Fruit fly (Drosophila melanogaster) whole organism, wandering third instar larva: ENCODE data around the gene Rpt5.

Experiments
- Abd-B ChIP-seq: fragments of >200 bp; optimal IDR thresholded peaks from 2 replicates; lab custom pipeline; 2017; ENCODE audit warnings: missing biosample characterization, missing genetic modification characterization
- CG32264 ChIP-seq: fragments of 200-800 bp; sonication (Bioruptor generic); optimal IDR thresholded peaks from 2 replicates; lab custom pipeline; 2016; ENCODE audit warnings: missing biosample characterization, missing genetic modification characterization
- CG9705 ChIP-seq: fragments of 200-800 bp; sonication (Bioruptor generic); optimal IDR thresholded peaks from 2 replicates; lab custom pipeline; 2018; ENCODE audit warnings: missing biosample characterization, mild to moderate bottlenecking, missing genetic modification characterization
- CrebA ChIP-seq: fragments of 200-800 bp; sonication (Bioruptor generic); optimal IDR thresholded peaks from 2 replicates; lab custom pipeline; 2016; ENCODE audit warnings: missing biosample characterization, mild to moderate bottlenecking, missing genetic modification characterization, borderline replicate concordance
- Dif ChIP-seq: fragments of 200-275, 200-300 bp; sonication (Bioruptor generic); optimal IDR thresholded peaks from 2 replicates; lab custom pipeline; 2018; ENCODE audit warnings: missing biosample characterization, missing genetic modification characterization; ENCODE audit not compliant: partially characterized antibody
- GATAd ChIP-seq: sonication (Bioruptor generic); optimal IDR thresholded peaks from 2 replicates; lab custom pipeline; 2016; ENCODE audit warnings: missing biosample characterization, missing genetic modification characterization
- HLH106 ChIP-seq: fragments of 200-800 bp; optimal IDR thresholded peaks from 3 replicates; lab custom pipeline; 2019; ENCODE audit warnings: missing biosample characterization, mild to moderate bottlenecking, missing genetic modification characterization, moderate library complexity
- Hnf4 ChIP-seq: fragments of 200-800 bp; sonication (Bioruptor generic); optimal IDR thresholded peaks from 2 replicates; lab custom pipeline; 2016; ENCODE audit warnings: missing biosample characterization, mild to moderate bottlenecking, missing genetic modification characterization
- Hr78 ChIP-seq: fragments of >200 bp; optimal IDR thresholded peaks from 2 replicates; lab custom pipeline; 2017; ENCODE audit warnings: missing biosample characterization, missing genetic modification characterization
- Hr83 ChIP-seq: fragments of 200-300 bp; sonication (Bioruptor generic); optimal IDR thresholded peaks from 2 replicates; lab custom pipeline; 2016; ENCODE audit warnings: missing biosample characterization, mild to moderate bottlenecking, missing genetic modification characterization, moderate library complexity; ENCODE audit not compliant: poor library complexity, severe bottlenecking
- Jra ChIP-seq: sonication (Bioruptor generic); optimal IDR thresholded peaks from 2 replicates; lab custom pipeline; 2016; ENCODE audit warnings: missing biosample characterization, missing genetic modification characterization
- Mio ChIP-seq: sonication (Bioruptor generic); optimal IDR thresholded peaks from 2 replicates; lab custom pipeline; 2016; ENCODE audit warnings: missing biosample characterization, missing genetic modification characterization
- Myc ChIP-seq: fragments of >200 bp; optimal IDR thresholded peaks from 2 replicates; lab custom pipeline; 2017
- OdsH ChIP-seq: fragments of 200-800 bp; sonication (Bioruptor generic); optimal IDR thresholded peaks from 2 replicates; lab custom pipeline; 2016; ENCODE audit warnings: missing biosample characterization, mild to moderate bottlenecking, missing genetic modification characterization
- Rel ChIP-seq, 2 experiments: fragments of 200-800 bp; sonication (Bioruptor generic) in 1 of 2; optimal IDR thresholded peaks; 2 replicates in 1 of 2; 3 replicates in 1 of 2; lab custom pipeline; 2016 to 2019; ENCODE audit warnings: mild to moderate bottlenecking in 2 of 2, missing biosample characterization in 2 of 2, missing genetic modification characterization in 2 of 2, moderate library complexity in 1 of 2
- Vsx2 ChIP-seq: fragments of 200-300, 225-300 bp; sonication (Bioruptor generic); optimal IDR thresholded peaks from 2 replicates; lab custom pipeline; 2018; ENCODE audit warnings: missing biosample characterization, missing genetic modification characterization; ENCODE audit not compliant: partially characterized antibody
- br ChIP-seq: fragments of 200-800 bp; sonication (Bioruptor generic); optimal IDR thresholded peaks from 2 replicates; lab custom pipeline; 2016; ENCODE audit warnings: missing biosample characterization, missing genetic modification characterization
- brk ChIP-seq: fragments of 200-800 bp; sonication (Bioruptor generic); optimal IDR thresholded peaks from 2 replicates; lab custom pipeline; 2016; ENCODE audit warnings: missing biosample characterization, mild to moderate bottlenecking, missing genetic modification characterization
- dl ChIP-seq, 2 experiments: fragments of 175-275, 200-275 bp in 1 of 2; fragments of 200-275 bp in 1 of 2; sonication (Bioruptor generic); optimal IDR thresholded peaks; lab custom pipeline; 2018; ENCODE audit warnings: mild to moderate bottlenecking in 2 of 2, missing biosample characterization in 2 of 2, missing genetic modification characterization in 2 of 2, moderate library complexity in 2 of 2; ENCODE audit not compliant: partially characterized antibody in 2 of 2, insufficient read depth in 1 of 2
- dmrt93B ChIP-seq: fragments of 200-800 bp; sonication (Bioruptor generic); optimal IDR thresholded peaks from 2 replicates; lab custom pipeline; 2018; ENCODE audit warnings: missing biosample characterization, mild to moderate bottlenecking, missing genetic modification characterization
- dsf ChIP-seq: sonication (Bioruptor generic); optimal IDR thresholded peaks from 2 replicates; lab custom pipeline; 2016; ENCODE audit warnings: missing biosample characterization, missing genetic modification characterization, borderline replicate concordance
- fru ChIP-seq: fragments of 200-800 bp; sonication (Bioruptor generic); optimal IDR thresholded peaks from 3 replicates; lab custom pipeline; 2016; ENCODE audit warnings: missing biosample characterization, mild to moderate bottlenecking, missing genetic modification characterization
- pan ChIP-seq: fragments of >200 bp; optimal IDR thresholded peaks from 2 replicates; lab custom pipeline; 2017
- psq ChIP-seq: fragments of 200-800 bp; sonication (Bioruptor generic); optimal IDR thresholded peaks from 3 replicates; lab custom pipeline; 2017; ENCODE audit warnings: missing biosample characterization, mild to moderate bottlenecking, missing genetic modification characterization, moderate library complexity
- sage ChIP-seq: fragments of 200-800 bp; sonication (Bioruptor generic); optimal IDR thresholded peaks from 2 replicates; lab custom pipeline; 2016; ENCODE audit warnings: missing biosample characterization, mild to moderate bottlenecking, missing genetic modification characterization
- sv ChIP-seq: fragments of 200-800 bp; sonication (Bioruptor generic); optimal IDR thresholded peaks from 3 replicates; lab custom pipeline; 2016; ENCODE audit warnings: missing biosample characterization, missing genetic modification characterization
- tai ChIP-seq: sonication (Bioruptor generic); optimal IDR thresholded peaks from 2 replicates; lab custom pipeline; 2016; ENCODE audit warnings: missing biosample characterization, missing genetic modification characterization
- woc ChIP-seq: sonication (Bioruptor generic); optimal IDR thresholded peaks from 2 replicates; lab custom pipeline; 2016; ENCODE audit warnings: missing biosample characterization, mild to moderate bottlenecking, missing genetic modification characterization

The Rpt5 gene

dm6 chr3R:23734573-23735404 is 17.9 kb upstream of the Rpt5 start:
- TF ChIP-seq Jra (GFP tag; lab: Kevin White, UChicago) (no peak), sage (GFP tag; lab: Kevin White, UChicago) (no peak)

DNA sequence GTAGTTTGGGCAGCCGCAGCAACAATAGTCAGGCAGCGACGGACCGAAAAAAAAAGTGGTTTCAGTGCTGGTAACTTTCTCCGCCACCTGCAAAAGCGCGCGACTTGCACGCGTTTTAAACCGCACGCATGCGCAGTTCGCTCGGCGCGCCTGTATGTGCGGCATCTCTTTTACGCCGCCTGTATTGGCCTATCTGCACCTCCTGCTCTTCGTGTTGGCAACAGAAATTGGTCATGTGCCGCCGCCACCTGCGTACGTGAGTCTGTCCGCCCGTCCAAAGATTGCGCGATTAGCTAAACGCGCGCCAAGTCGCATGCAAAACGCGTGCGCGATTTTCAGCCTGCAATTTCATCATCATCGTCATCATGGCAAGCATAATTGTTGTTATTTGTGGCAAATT is 17.0 kb upstream of the Rpt5 start:
- TF ChIP-seq GATAd (GFP tag; lab: Kevin White, UChicago) (no peak), Dif (no peak), Myc (peak; percentile 86), dsf (GFP tag; lab: Kevin White, UChicago) (no peak)

dm6 chr3R:23736365-23736764 is 16.3 kb upstream of the Rpt5 start:
- TF ChIP-seq Rel (GFP tag; optimal IDR thresholded peaks at IDR 0.05; lab: Kevin White, UChicago) (no peak), Rel (tag; optimal IDR thresholded peaks at IDR 0.05; lab: Kevin White, UChicago) (no peak), Hr78 (GFP tag; lab: Kevin White, UChicago) (no peak), dmrt93B (GFP tag; lab: Kevin White, UChicago) (no peak), woc (GFP tag; lab: Kevin White, UChicago) (no peak), CG9705 (GFP tag; lab: Kevin White, UChicago) (no peak), Hnf4 (GFP tag; lab: Kevin White, UChicago) (no peak), sv (GFP tag; lab: Kevin White, UChicago) (no peak), HLH106 (no peak), br (GFP tag; lab: Kevin White, UChicago) (no peak), dl (GFP tag; optimal IDR thresholded peaks at IDR 0.05; lab: Kevin White, UChicago; ENCODE audit: insufficient read depth in 1 of 2, partially characterized antibody in 2 of 2) (no peak), OdsH (GFP tag; lab: Kevin White, UChicago) (no peak), Vsx2 (no peak), tai (GFP tag; lab: Kevin White, UChicago) (no peak), Mio (GFP tag; lab: Kevin White, UChicago) (no peak), Abd-B (GFP tag; lab: Kevin White, UChicago) (no peak), pan (lab: Kevin White, UChicago) (no peak), CrebA (GFP tag; lab: Kevin White, UChicago) (no peak), CG32264 (no peak), brk (GFP tag; lab: Kevin White, UChicago) (no peak)

DNA sequence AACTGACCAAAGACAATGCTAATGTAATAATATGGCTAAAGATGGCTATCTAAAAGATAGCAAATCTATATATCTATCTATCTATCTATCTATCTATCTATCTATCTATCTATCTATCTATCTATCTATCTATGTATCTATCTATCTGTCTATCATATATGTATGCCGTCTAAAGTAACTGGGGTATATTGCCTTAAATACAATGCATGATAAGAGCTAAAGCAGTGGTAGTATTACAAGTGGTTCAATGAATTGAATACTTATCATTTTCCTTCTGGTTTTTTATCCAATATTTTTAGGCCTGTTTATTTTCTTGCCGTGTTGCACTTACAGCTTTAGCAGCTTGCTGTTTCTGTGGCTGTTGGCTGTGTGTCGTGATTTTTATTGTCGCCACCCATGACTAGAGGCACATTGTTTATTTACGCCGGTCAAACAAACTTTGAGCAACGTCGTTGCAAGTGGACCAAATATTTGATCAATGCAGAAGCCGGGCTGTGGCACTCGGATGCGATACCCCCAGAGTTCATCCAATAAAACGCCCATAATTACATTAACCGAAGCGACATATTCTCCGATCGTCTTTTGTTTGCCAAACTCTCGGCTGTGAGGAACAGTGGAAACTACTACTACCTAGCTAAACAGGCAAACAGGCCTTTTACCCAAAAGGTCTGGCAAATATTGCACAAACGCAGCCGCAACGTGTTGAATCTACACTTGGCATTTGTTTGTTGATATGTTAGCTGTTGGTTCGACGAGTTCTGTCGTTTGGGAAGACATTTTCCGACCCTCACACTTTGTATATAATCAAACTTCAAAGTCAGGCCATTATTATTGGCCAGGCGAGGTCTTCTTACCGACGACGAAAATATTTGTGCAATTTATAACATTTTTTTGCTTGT is 14.8 kb upstream of the Rpt5 start:
- TF ChIP-seq psq (GFP tag; lab: Kevin White, UChicago) (no peak), br (GFP tag; lab: Kevin White, UChicago) (no peak), CrebA (GFP tag; lab: Kevin White, UChicago) (no peak), sage (GFP tag; lab: Kevin White, UChicago) (no peak), pan (lab: Kevin White, UChicago) (no peak), Hr83 (no peak), Hnf4 (GFP tag; lab: Kevin White, UChicago) (no peak), brk (GFP tag; lab: Kevin White, UChicago) (no peak)

DNA sequence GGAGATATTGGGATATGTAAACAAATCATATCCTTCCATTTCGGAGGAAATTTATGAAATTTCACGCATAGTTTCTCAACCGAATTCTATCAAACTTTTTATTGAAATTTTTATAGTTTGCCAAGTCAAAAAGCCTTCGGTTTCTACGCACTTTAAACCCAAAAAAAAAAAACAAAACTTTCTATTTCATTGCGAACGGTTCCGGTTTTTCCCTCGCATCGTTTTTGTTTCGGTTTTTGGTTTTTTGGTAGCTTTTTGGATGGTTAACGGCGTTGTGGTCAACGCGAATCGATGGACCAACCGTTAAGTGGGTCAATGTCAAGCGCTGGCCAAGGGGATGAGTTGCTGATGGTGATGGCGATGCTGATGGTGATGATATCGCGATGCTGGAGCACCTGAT is 11.7 kb upstream of the Rpt5 start:
- TF ChIP-seq fru (GFP tag; lab: Kevin White, UChicago), result no peak
- TF ChIP-seq, all 38 proteins: peak for 0
